Worm (Caenorhabditis elegans) whole organism, L4 larva: ENCODE data around the gene F57C2.5.

Experiments
- D1046.2 ChIP-seq: fragments of 200-800 bp; sonication (Bioruptor generic); IDR thresholded peaks from 2 replicates; pipeline ENCODE4 v1.3.6; 2022; ENCODE audit warnings: missing genetic modification characterization, missing compliant biosample characterization
- F10B5.3 ChIP-seq: sonication (generic microtip); optimal IDR thresholded peaks from 2 replicates; lab custom pipeline; 2016; ENCODE audit warnings: mild to moderate bottlenecking, missing genetic modification characterization, missing compliant biosample characterization
- F37D6.2 ChIP-seq: sonication (generic microtip); optimal IDR thresholded peaks from 2 replicates; lab custom pipeline; 2016; ENCODE audit warnings: mild to moderate bottlenecking, missing genetic modification characterization, missing compliant biosample characterization
- T26A8.4 ChIP-seq: fragments of 200-800 bp; sonication (Bioruptor generic); IDR thresholded peaks from 2 replicates; pipeline ENCODE4 v1.3.6; 2022; ENCODE audit warnings: missing genetic modification characterization, missing compliant biosample characterization
- Y48G9A.11 ChIP-seq: fragments of 200-800 bp; sonication (Bioruptor generic); IDR thresholded peaks from 2 replicates; pipeline ENCODE4 v1.3.6; 2022; ENCODE audit warnings: missing genetic modification reagents, missing genetic modification characterization, missing compliant biosample characterization
- aha-1 ChIP-seq: fragments of 150-350 bp; peaks from one replicate; lab custom pipeline; 2014; ENCODE audit warnings: missing biosample characterization, missing genetic modification characterization
- ama-1 ChIP-seq: fragments of 150-350 bp; optimal IDR thresholded peaks from 2 replicates; lab custom pipeline; 2014; ENCODE audit warnings: inconsistent platforms, mixed read lengths
- attf-4 ChIP-seq: sonication (generic microtip); optimal IDR thresholded peaks from 3 replicates; lab custom pipeline; 2017; ENCODE audit warnings: missing biosample characterization, missing genetic modification characterization
- ceh-20 ChIP-seq: fragments of 200-800 bp; sonication (Bioruptor generic); IDR thresholded peaks from 2 replicates; pipeline ENCODE4 v1.3.6; 2022; ENCODE audit warnings: missing genetic modification reagents, missing genetic modification characterization, missing compliant biosample characterization
- ceh-44 ChIP-seq: fragments of 200-800 bp; sonication (Bioruptor generic); IDR thresholded peaks from 2 replicates; pipeline ENCODE4 v1.3.6; 2022; ENCODE audit warnings: missing genetic modification reagents, missing genetic modification characterization, missing compliant biosample characterization
- daf-12 ChIP-seq: fragments of 150-350 bp; optimal IDR thresholded peaks from 2 replicates; lab custom pipeline; 2014; ENCODE audit warnings: missing biosample characterization, missing genetic modification reagents, missing genetic modification characterization
- dmd-6 ChIP-seq: fragments of 200-800 bp; sonication (Bioruptor generic); IDR thresholded peaks from 2 replicates; pipeline ENCODE4 v1.3.6; 2022; ENCODE audit warnings: missing genetic modification reagents, missing genetic modification characterization, missing compliant biosample characterization
- dmd-9 ChIP-seq: fragments of 200-800 bp; sonication (Bioruptor generic); IDR thresholded peaks from 2 replicates; pipeline ENCODE4 v1.3.6; 2022; ENCODE audit warnings: missing genetic modification reagents, missing genetic modification characterization, missing compliant biosample characterization
- dpl-1 ChIP-seq: fragments of 150-350 bp; optimal IDR thresholded peaks from 2 replicates; lab custom pipeline; 2014; ENCODE audit warnings: missing biosample characterization, missing genetic modification reagents, missing genetic modification characterization
- duxl-1 ChIP-seq: sonication (generic microtip); optimal IDR thresholded peaks from 2 replicates; lab custom pipeline; 2016; ENCODE audit warnings: mild to moderate bottlenecking, missing genetic modification characterization, moderate library complexity, missing compliant biosample characterization; ENCODE audit not compliant: poor library complexity
- dve-1 ChIP-seq: sonication (generic microtip); optimal IDR thresholded peaks from 2 replicates; lab custom pipeline; 2017; ENCODE audit warnings: antibody characterized with exemption, mild to moderate bottlenecking, missing genetic modification characterization, missing compliant biosample characterization; ENCODE audit not compliant: insufficient read depth
- egl-43 ChIP-seq: fragments of 200-800 bp; sonication (Bioruptor generic); IDR thresholded peaks from 2 replicates; pipeline ENCODE4 v1.3.6; 2022; ENCODE audit warnings: missing genetic modification reagents, missing genetic modification characterization, missing compliant biosample characterization
- fkh-10 ChIP-seq: fragments of 150-350 bp; optimal IDR thresholded peaks from 2 replicates; lab custom pipeline; 2014; ENCODE audit warnings: missing biosample characterization, missing genetic modification reagents, missing genetic modification characterization
- fos-1 ChIP-seq: fragments of 150-350 bp; optimal IDR thresholded peaks from 2 replicates; lab custom pipeline; 2014; ENCODE audit warnings: missing biosample characterization, missing genetic modification characterization
- hif-1 ChIP-seq, 2 experiments: sonication (generic microtip); optimal IDR thresholded peaks; 2 replicates each; lab custom pipeline; 2016 to 2017; ENCODE audit warnings: missing compliant biosample characterization in 2 of 2, missing genetic modification characterization in 2 of 2, missing genetic modification reagents in 2 of 2, missing genotype in 2 of 2, mild to moderate bottlenecking in 1 of 2
- hlh-11 ChIP-seq: fragments of 200-800 bp; sonication (Bioruptor generic); optimal IDR thresholded peaks from 2 replicates; lab custom pipeline; 2018; ENCODE audit warnings: mild to moderate bottlenecking, missing genetic modification characterization, missing compliant biosample characterization
- hlh-30 ChIP-seq: sonication (generic microtip); optimal IDR thresholded peaks from 2 replicates; lab custom pipeline; 2017; ENCODE audit warnings: antibody characterized with exemption, mild to moderate bottlenecking, missing genetic modification characterization, missing compliant biosample characterization; ENCODE audit not compliant: insufficient read depth
- hmg-1.1 ChIP-seq: fragments of 200-800 bp; sonication (Bioruptor generic); IDR thresholded peaks from 2 replicates; pipeline ENCODE4 v1.3.6; 2022; ENCODE audit warnings: missing genetic modification reagents, missing genetic modification characterization, missing compliant biosample characterization
- lin-38 ChIP-seq: fragments of 200-800 bp; sonication (Bioruptor generic); IDR thresholded peaks from 2 replicates; pipeline ENCODE4 v1.3.6; 2022; ENCODE audit warnings: missing genetic modification reagents, missing genetic modification characterization, missing compliant biosample characterization
- lsy-2 ChIP-seq, 2 experiments: fragments of 150-350 bp in 1 of 2; sonication (generic microtip) in 1 of 2; optimal IDR thresholded peaks; 2 replicates each; lab custom pipeline; 2014 to 2017; ENCODE audit warnings: missing biosample characterization in 2 of 2, missing genetic modification characterization in 2 of 2
- mdl-1 ChIP-seq, 2 experiments: fragments of 150-350 bp in 1 of 2; sonication (generic microtip) in 1 of 2; optimal IDR thresholded peaks; 2 replicates each; lab custom pipeline; 2014 to 2017; ENCODE audit warnings: missing biosample characterization in 2 of 2, missing genetic modification characterization in 2 of 2
- mep-1 ChIP-seq: fragments of 150-350 bp; sonication (generic microtip); optimal IDR thresholded peaks from 3 replicates; lab custom pipeline; 2014; ENCODE audit warnings: missing biosample characterization, missing genetic modification characterization
- mxl-3 ChIP-seq: fragments of 200-800 bp; sonication (Bioruptor generic); optimal IDR thresholded peaks from 2 replicates; lab custom pipeline; 2018; ENCODE audit warnings: mild to moderate bottlenecking, missing genetic modification characterization, missing compliant biosample characterization
- nhr-102 ChIP-seq: sonication (generic microtip); optimal IDR thresholded peaks from 2 replicates; lab custom pipeline; 2016; ENCODE audit warnings: mild to moderate bottlenecking, missing genetic modification characterization, moderate library complexity, missing compliant biosample characterization
- nhr-25 ChIP-seq: sonication (generic microtip); optimal IDR thresholded peaks from 2 replicates; lab custom pipeline; 2017; ENCODE audit warnings: missing genetic modification characterization, mild to moderate bottlenecking, missing compliant biosample characterization, antibody characterized with exemption, moderate library complexity, borderline replicate concordance; ENCODE audit not compliant: insufficient read depth
- nhr-28 ChIP-seq: fragments of 150-350 bp; optimal IDR thresholded peaks from 2 replicates; lab custom pipeline; 2014; ENCODE audit warnings: missing biosample characterization, missing genetic modification characterization
- nhr-42 ChIP-seq: fragments of 200-800 bp; sonication (Bioruptor generic); IDR thresholded peaks from 2 replicates; pipeline ENCODE4 v1.3.6; 2022; ENCODE audit warnings: missing genetic modification characterization, missing compliant biosample characterization
- nhr-48 ChIP-seq: sonication (generic microtip); optimal IDR thresholded peaks from 2 replicates; lab custom pipeline; 2016; ENCODE audit warnings: mild to moderate bottlenecking, missing genetic modification characterization, missing compliant biosample characterization
- nhr-76 ChIP-seq: fragments of 150-350 bp; optimal IDR thresholded peaks from 2 replicates; lab custom pipeline; 2014; ENCODE audit warnings: missing biosample characterization, missing genetic modification characterization
- nhr-77 ChIP-seq: fragments of 150-350 bp; optimal IDR thresholded peaks from 2 replicates; lab custom pipeline; 2014; ENCODE audit warnings: missing biosample characterization, missing genetic modification characterization
- pha-4 ChIP-seq, 2 experiments: fragments of 150-350 bp in 1 of 2; fragments of 200-800 bp in 1 of 2; sonication (Bioruptor generic) in 1 of 2; IDR thresholded peaks in 1 of 2; optimal IDR thresholded peaks in 1 of 2; 2 replicates each; pipeline versions ENCODE4 v1.3.6 to Lab custom; 2014 to 2022; ENCODE audit warnings: missing genetic modification characterization in 2 of 2, missing genetic modification reagents in 2 of 2, missing biosample characterization in 1 of 2, missing compliant biosample characterization in 1 of 2
- php-3 ChIP-seq: fragments of 200-800 bp; sonication (Bioruptor generic); IDR thresholded peaks from 2 replicates; pipeline ENCODE4 v1.3.6; 2022; ENCODE audit warnings: missing genetic modification reagents, missing genetic modification characterization, missing compliant biosample characterization
- pqm-1 ChIP-seq: sonication (generic microtip); optimal IDR thresholded peaks from 2 replicates; lab custom pipeline; 2017; ENCODE audit warnings: missing biosample characterization, missing genetic modification characterization
- rbr-2 ChIP-seq: sonication (generic microtip); optimal IDR thresholded peaks from 2 replicates; lab custom pipeline; 2016; ENCODE audit warnings: missing genotype, missing genetic modification characterization, missing compliant biosample characterization
- snpc-1.2 ChIP-seq: fragments of 200-800 bp; sonication (Bioruptor generic); IDR thresholded peaks from 2 replicates; pipeline ENCODE4 v1.3.6; 2022; ENCODE audit warnings: missing genetic modification reagents, missing genetic modification characterization, missing compliant biosample characterization
- spr-1 ChIP-seq: sonication (generic microtip); optimal IDR thresholded peaks from 2 replicates; lab custom pipeline; 2016; ENCODE audit warnings: mild to moderate bottlenecking, missing genetic modification characterization, missing compliant biosample characterization
- unc-62 ChIP-seq, 3 experiments: fragments of 150-350 bp in 1 of 3; sonication (generic microtip); optimal IDR thresholded peaks in 2 of 3; peaks in 1 of 3; 1 replicate in 1 of 3; 2 replicates in 2 of 3; lab custom pipeline; 2014 to 2017; ENCODE audit warnings: missing biosample characterization in 3 of 3, missing genetic modification characterization in 3 of 3, missing genetic modification reagents in 3 of 3, missing genotype in 1 of 3
- zfp-3 ChIP-seq: fragments of 200-800 bp; sonication (Bioruptor generic); conservative IDR thresholded peaks from 2 replicates; pipeline ENCODE4 v1.3.6; 2022; ENCODE audit warnings: missing genetic modification reagents, missing genetic modification characterization, missing compliant biosample characterization
- zip-11 ChIP-seq: fragments of 200-800 bp; sonication (Bioruptor generic); IDR thresholded peaks from 2 replicates; pipeline ENCODE4 v1.3.6; 2022; ENCODE audit warnings: missing genetic modification characterization, missing compliant biosample characterization
- zip-2 ChIP-seq: fragments of 150-350 bp; optimal IDR thresholded peaks from 2 replicates; lab custom pipeline; 2014; ENCODE audit warnings: missing biosample characterization, missing genetic modification characterization
- ztf-11 ChIP-seq: fragments of 150-350 bp; optimal IDR thresholded peaks from 2 replicates; lab custom pipeline; 2014; ENCODE audit warnings: missing biosample characterization, missing genetic modification characterization
- ztf-7 ChIP-seq: fragments of 150-350 bp; optimal IDR thresholded peaks from 2 replicates; lab custom pipeline; 2014; ENCODE audit warnings: missing biosample characterization, missing genetic modification characterization

Gene F57C2.5

DNA sequence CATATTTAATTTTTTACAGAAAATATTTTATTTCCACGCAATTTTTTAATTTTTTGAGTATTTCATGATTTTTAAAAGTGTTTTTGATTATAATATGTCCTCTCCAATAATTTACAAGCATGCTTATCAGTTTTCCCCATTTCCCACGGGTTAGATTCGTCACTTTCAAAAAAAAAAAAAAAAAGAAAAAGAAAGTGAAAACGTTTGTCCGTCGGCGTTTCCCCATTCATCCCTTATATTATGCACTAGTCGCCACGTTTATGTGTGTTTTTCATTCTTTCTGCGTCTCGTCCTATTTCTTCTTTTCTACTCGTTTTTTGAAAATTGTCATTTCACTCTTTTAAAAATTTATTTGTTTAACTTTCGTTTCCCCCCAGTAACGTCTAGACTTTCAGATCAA is 38.6 kb downstream of the F57C2.5 start, which contains the start of gene vnut-1 (continued):
- TF ChIP-seq T26A8.4, result no peak
- TF ChIP-seq php-3 (GFP tag; lab: Robert Waterston, UW), result no peak
- no peak for TF ChIP-seq egl-43 (GFP tag; lab: Robert Waterston, UW)
- TF ChIP-seq D1046.2 (GFP tag; lab: Robert Waterston, UW), result no peak
- TF ChIP-seq hmg-1.1 (GFP tag; lab: Robert Waterston, UW), result peak; percentile 37; the same call in 1 of the 2 replicates
- TF ChIP-seq lsy-2 (tag; optimal IDR thresholded peaks at IDR 0.05; lab: Kevin White, UChicago), result peak in 1 of 2 experiments; percentile 66
- TF ChIP-seq pha-4 (GFP tag; IDR thresholded peaks at IDR 0.05; lab: Robert Waterston, UW), result no peak
- TF ChIP-seq pha-4 (tag; optimal IDR thresholded peaks at IDR 0.05; lab: Kevin White, UChicago), result no peak
- peak; percentile 29 for TF ChIP-seq dpl-1 (GFP tag; lab: Kevin White, UChicago)
- no peak for TF ChIP-seq zip-2 (tag; lab: Kevin White, UChicago)
- TF ChIP-seq Y48G9A.11, result no peak
- TF ChIP-seq F10B5.3 (tag; lab: Kevin White, UChicago), result no peak
- TF ChIP-seq zip-11 (GFP tag; lab: Robert Waterston, UW), result no peak
- no peak for TF ChIP-seq fos-1 (tag; lab: Kevin White, UChicago)
- TF ChIP-seq mdl-1 (tag; optimal IDR thresholded peaks at IDR 0.05; lab: Kevin White, UChicago), result peak in 1 of 2 experiments; percentile 72
- peak; percentile 57 for TF ChIP-seq nhr-48
- TF ChIP-seq ztf-11 (tag; lab: Kevin White, UChicago), result no peak
- peak; percentile 32 for TF ChIP-seq hlh-11
- no peak for TF ChIP-seq ceh-44 (GFP tag; lab: Robert Waterston, UW)
- no peak for TF ChIP-seq attf-4 (tag; lab: Kevin White, UChicago)
- peak; percentile 43 for TF ChIP-seq dmd-6 (GFP tag; lab: Robert Waterston, UW)

DNA sequence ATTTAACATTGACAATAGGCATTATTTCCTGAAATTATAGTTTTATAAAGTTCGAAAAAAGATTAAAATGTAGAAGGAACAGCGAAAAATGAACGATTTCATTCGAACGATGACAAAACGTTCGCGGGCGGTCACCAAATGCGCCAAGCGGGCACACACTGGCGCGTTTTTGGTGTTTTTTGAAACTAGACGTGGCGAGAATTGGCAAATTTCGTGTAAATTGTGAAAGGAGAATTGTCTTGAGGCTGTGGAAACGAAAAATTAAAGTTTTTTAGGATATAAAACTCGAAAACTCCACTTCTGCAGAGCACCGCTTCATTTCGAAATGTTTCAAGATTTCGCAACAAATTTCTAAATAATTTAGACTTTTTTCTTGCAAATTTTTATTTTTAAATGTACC is 39.4 kb downstream of the F57C2.5 start, which contains the start of gene usp-14:
Gene usp-14 (minus strand): TSS at position 28 of the 400 bp plus-strand sequence.
- TF ChIP-seq hif-1 (tag; optimal IDR thresholded peaks at IDR 0.05; lab: Kevin White, UChicago) (peak in 1 of 2 experiments; percentile 71), unc-62 (GFP tag; optimal IDR thresholded peaks at IDR 0.05 in 1 of 2; lab: Kevin White, UChicago) (no peak), unc-62 (tag; optimal IDR thresholded peaks at IDR 0.05; lab: Kevin White, UChicago) (no peak), hmg-1.1 (GFP tag; lab: Robert Waterston, UW) (peak; percentile 55; the same call in 1 of the 2 replicates), fkh-10 (GFP tag; lab: Kevin White, UChicago) (peak; percentile 21), nhr-102 (tag; lab: Kevin White, UChicago) (peak; percentile 15), snpc-1.2 (GFP tag; lab: Robert Waterston, UW) (no peak), rbr-2 (peak; percentile 44), lin-38 (GFP tag; lab: Robert Waterston, UW) (peak; percentile 71), ztf-7 (tag; lab: Kevin White, UChicago) (peak; percentile 23), aha-1 (tag; lab: Kevin White, UChicago) (peak; percentile 98), dmd-6 (GFP tag; lab: Robert Waterston, UW) (peak; percentile 53), dmd-9 (GFP tag; lab: Robert Waterston, UW) (no peak), mxl-3 (GFP tag; lab: Kevin White, UChicago) (peak; percentile 3), F37D6.2 (tag; lab: Kevin White, UChicago) (peak; percentile 15), dve-1 (tag; lab: Kevin White, UChicago) (peak; percentile 67), zfp-3 (0 out of 2 replicates have a peak, but pooled peaks have one; percentile 23), dpl-1 (GFP tag; lab: Kevin White, UChicago) (peak; percentile 86), nhr-25 (tag; lab: Kevin White, UChicago) (no peak), hlh-30 (peak; percentile 18), duxl-1 (tag; lab: Kevin White, UChicago) (no peak), daf-12 (tag; lab: Kevin White, UChicago) (no peak), ceh-44 (GFP tag; lab: Robert Waterston, UW) (no peak), nhr-77 (peak; percentile 60), pqm-1 (tag; lab: Kevin White, UChicago) (no peak), ama-1 (lab: Kevin White, UChicago) (no peak), mep-1 (tag; lab: Kevin White, UChicago) (peak; percentile 53), ceh-20 (GFP tag; lab: Robert Waterston, UW) (peak; percentile 28; the same call in 1 of the 2 replicates), nhr-76 (tag; lab: Kevin White, UChicago) (no peak), nhr-42 (peak; percentile 80), zip-2 (tag; lab: Kevin White, UChicago) (no peak), T26A8.4 (0 out of 2 replicates have a peak, but pooled peaks have one; percentile 23), hlh-11 (peak; percentile 57), lsy-2 (tag; optimal IDR thresholded peaks at IDR 0.05; lab: Kevin White, UChicago) (peak in 1 of 2 experiments; percentile 79), zip-11 (GFP tag; lab: Robert Waterston, UW) (no peak), spr-1 (tag; lab: Kevin White, UChicago) (peak; percentile 24), nhr-28 (peak; percentile 19)
